Fruit fly (Drosophila melanogaster): Measurements from ENCODE around the gene Nha1.

The Nha1 gene

DNA sequence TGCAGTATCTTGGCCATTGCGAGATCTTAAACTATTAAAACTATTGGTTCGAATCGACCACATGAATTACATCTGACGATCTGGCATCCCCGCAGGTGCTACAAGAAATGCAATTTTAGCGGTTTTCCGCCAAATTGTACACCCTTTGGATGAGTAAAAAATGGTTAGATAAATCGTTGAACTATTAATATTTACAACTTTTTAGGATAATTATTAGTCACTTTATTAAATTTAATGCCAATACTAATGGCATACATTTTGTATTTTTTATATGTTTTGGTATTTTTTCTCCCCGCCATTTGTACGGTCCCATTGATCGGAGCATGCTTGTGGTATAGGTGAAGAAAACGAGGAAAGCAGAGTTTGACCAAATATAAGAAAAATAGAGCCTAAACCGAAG lies 37.6 kb upstream of the Nha1 start, which contains the start of the genes Polr1F and Rat1 (continued):
- TF ChIP-seq CG4404 (GFP tag; IDR thresholded peaks at IDR 0.05) (no peak), CG8944 (GFP tag; optimal IDR thresholded peaks at IDR 0.05) (peak; percentile 18), CG17568 (GFP tag; optimal IDR thresholded peaks at IDR 0.05) (no peak), Hand (GFP tag; optimal IDR thresholded peaks at IDR 0.05) (no peak), CG32767 (GFP tag; IDR thresholded peaks at IDR 0.05) (no peak), CG1602 (GFP tag; optimal IDR thresholded peaks at IDR 0.05) (no peak), dimm (GFP tag; IDR thresholded peaks at IDR 0.05) (no peak), CG3065 (GFP tag; optimal IDR thresholded peaks at IDR 0.05) (no peak), MESR4 (GFP tag; optimal IDR thresholded peaks at IDR 0.05) (peak; percentile 47), jumu (GFP tag; optimal IDR thresholded peaks at IDR 0.05) (no peak), Sry-β (GFP tag; optimal IDR thresholded peaks at IDR 0.05) (peak; percentile 94), tna (GFP tag; IDR thresholded peaks at IDR 0.05; ENCODE audit: partially characterized antibody) (no peak), CG9876 (GFP tag; optimal IDR thresholded peaks at IDR 0.05) (no peak), CG12744 (GFP tag; optimal IDR thresholded peaks at IDR 0.05) (no peak), nmo (GFP tag; optimal IDR thresholded peaks at IDR 0.05) (peak; percentile 58), unpg (GFP tag; optimal IDR thresholded peaks at IDR 0.05) (no peak), run (tag; optimal IDR thresholded peaks at IDR 0.05) (peak; percentile 7), gfzf (GFP tag; optimal IDR thresholded peaks at IDR 0.05) (peak; percentile 70), gro (GFP tag; optimal IDR thresholded peaks at IDR 0.05) (peak; percentile 30), Med (GFP tag) (peak; percentile 64), zfh1 (GFP tag; IDR thresholded peaks at IDR 0.05) (peak; percentile 14; the same call in 1 of the 3 replicates), CG33213 (GFP tag; optimal IDR thresholded peaks at IDR 0.05) (peak; percentile 38), nerfin-1 (tag; optimal IDR thresholded peaks at IDR 0.05) (peak; percentile 55), cg (GFP tag; optimal IDR thresholded peaks at IDR 0.05) (peak; percentile 32), twi (tag; optimal IDR thresholded peaks at IDR 0.05) (no peak), stwl (tag; optimal IDR thresholded peaks at IDR 0.05) (peak; percentile 30), Sin3A (optimal IDR thresholded peaks at IDR 0.05) (peak; percentile 71), crp (GFP tag; optimal IDR thresholded peaks at IDR 0.05) (peak in 1 of 2 experiments; percentile 46), HmgZ (tag; optimal IDR thresholded peaks at IDR 0.05) (peak; percentile 70), CTCF (GFP tag; optimal IDR thresholded peaks at IDR 0.05) (no peak), CG3726 (GFP tag; IDR thresholded peaks at IDR 0.05) (no peak), CG3281 (GFP tag; optimal IDR thresholded peaks at IDR 0.05) (peak; percentile 2), Oaz (GFP tag; IDR thresholded peaks at IDR 0.05) (no peak), NK7.1 (GFP tag; optimal IDR thresholded peaks at IDR 0.05) (no peak), CG30403 (GFP tag; optimal IDR thresholded peaks at IDR 0.05) (peak; percentile 55), D19B (GFP tag; optimal IDR thresholded peaks at IDR 0.05) (no peak), CG30020 (tag; optimal IDR thresholded peaks at IDR 0.05) (peak; percentile 59), sqz (GFP tag; optimal IDR thresholded peaks at IDR 0.05) (no peak), exex (tag; optimal IDR thresholded peaks at IDR 0.05) (no peak), Ets97D (GFP tag; optimal IDR thresholded peaks at IDR 0.05) (peak; percentile 59), Pdp1 (GFP tag; optimal IDR thresholded peaks at IDR 0.05) (peak; percentile 5 to 45), row (GFP tag; IDR thresholded peaks at IDR 0.05) (peak; percentile 79), CG7372 (GFP tag; IDR thresholded peaks at IDR 0.05) (no peak), CG34376 (GFP tag; optimal IDR thresholded peaks at IDR 0.05) (peak; percentile 1), CG10267 (tag; optimal IDR thresholded peaks at IDR 0.05) (peak; percentile 61), croc (GFP tag; conservative IDR thresholded peaks at IDR 0.05) (no peak), Rfx (GFP tag; IDR thresholded peaks at IDR 0.05) (no peak), hth (optimal IDR thresholded peaks at IDR 0.05) (no peak), Gsc (GFP tag; IDR thresholded peaks at IDR 0.05) (no peak), fd3F (GFP tag; optimal IDR thresholded peaks at IDR 0.05) (no peak), Meics (GFP tag; optimal IDR thresholded peaks at IDR 0.05) (no peak), hbn (GFP tag; IDR thresholded peaks at IDR 0.05; ENCODE audit: partially characterized antibody) (no peak)
